Fruit fly (Drosophila melanogaster): ENCODE data around the gene CG15210.

Gene CG15210

dm6 chrX:10832369-10832768 is 6.7 kb upstream of the CG15210 start (continued):
- TF ChIP-seq CG16863 (GFP tag; optimal IDR thresholded peaks at IDR 0.05) = peak; percentile 50
- TF ChIP-seq CG1603 (tag; optimal IDR thresholded peaks at IDR 0.05) = peak; percentile 76
- TF ChIP-seq CG6175 (GFP tag; IDR thresholded peaks at IDR 0.05) = no peak; the same call in 2 of the 3 replicates
- TF ChIP-seq CG4360 (GFP tag; IDR thresholded peaks at IDR 0.05) = no peak
- no peak for TF ChIP-seq zen2 (GFP tag; IDR thresholded peaks at IDR 0.05; ENCODE audit: partially characterized antibody)
- no peak for TF ChIP-seq HLH4C (GFP tag; IDR thresholded peaks at IDR 0.05; ENCODE audit: partially characterized antibody)
- no peak for TF ChIP-seq CG6272 (GFP tag; IDR thresholded peaks at IDR 0.05)
- TF ChIP-seq Hey (tag; optimal IDR thresholded peaks at IDR 0.05) = no peak
- TF ChIP-seq stwl (tag; optimal IDR thresholded peaks at IDR 0.05) = peak; percentile 70
- peak; percentile 48 for TF ChIP-seq CG15514 (GFP tag; optimal IDR thresholded peaks at IDR 0.05)
- peak; percentile 53 for TF ChIP-seq CG15601 (tag; optimal IDR thresholded peaks at IDR 0.05)
- TF ChIP-seq CG10979 (tag; optimal IDR thresholded peaks at IDR 0.05) = peak; percentile 33
- peak; percentile 20 for TF ChIP-seq yki (optimal IDR thresholded peaks at IDR 0.05)
- no peak for TF ChIP-seq CG34224 (GFP tag; IDR thresholded peaks at IDR 0.05; ENCODE audit: partially characterized antibody)
- peak; percentile 32 for TF ChIP-seq p53 (GFP tag; optimal IDR thresholded peaks at IDR 0.05)
- TF ChIP-seq CG33557 (GFP tag; optimal IDR thresholded peaks at IDR 0.05) = peak; percentile 35
- TF ChIP-seq CG13894 (tag; optimal IDR thresholded peaks at IDR 0.05) = peak; percentile 35
- TF ChIP-seq CG15696 (tag; optimal IDR thresholded peaks at IDR 0.05) = peak; percentile 81
- peak; percentile 64; the same call in 2 of the 3 replicates for TF ChIP-seq tgo (GFP tag; IDR thresholded peaks at IDR 0.05)
- TF ChIP-seq CG6689 (GFP tag; IDR thresholded peaks at IDR 0.05) = no peak
- no peak for TF ChIP-seq dimm (GFP tag; IDR thresholded peaks at IDR 0.05)
- TF ChIP-seq CG2202 (tag; optimal IDR thresholded peaks at IDR 0.05) = no peak
- TF ChIP-seq hb (GFP tag; IDR thresholded peaks at IDR 0.05; ENCODE audit: partially characterized antibody) = no peak
- TF ChIP-seq CG7987 (GFP tag; optimal IDR thresholded peaks at IDR 0.05) = peak; percentile 57
- no peak for TF ChIP-seq fu2 (GFP tag; optimal IDR thresholded peaks at IDR 0.05)
- peak; percentile 95 for TF ChIP-seq CG11456 (GFP tag; IDR thresholded peaks at IDR 0.05)
- peak; percentile 77 for TF ChIP-seq slbo (GFP tag; IDR thresholded peaks at IDR 0.05)
- peak; percentile 81 for TF ChIP-seq CG5245 (GFP tag; optimal IDR thresholded peaks at IDR 0.05)
- peak; percentile 57; the same call in 1 of the 2 replicates for TF ChIP-seq CG10959 (GFP tag; IDR thresholded peaks at IDR 0.05)
- no peak for TF ChIP-seq Sin3A (optimal IDR thresholded peaks at IDR 0.05)
- peak; percentile 63; the same call in 1 of the 3 replicates for TF ChIP-seq CG34422 (GFP tag; IDR thresholded peaks at IDR 0.05)
- peak; percentile 35 for TF ChIP-seq ewg (GFP tag; optimal IDR thresholded peaks at IDR 0.05)
- TF ChIP-seq cwo (GFP tag; optimal IDR thresholded peaks at IDR 0.05) = no peak
- no peak for TF ChIP-seq grn (GFP tag; optimal IDR thresholded peaks at IDR 0.05)
- no peak for TF ChIP-seq pros (GFP tag; optimal IDR thresholded peaks at IDR 0.05)
- TF ChIP-seq Dad (GFP tag; optimal IDR thresholded peaks at IDR 0.05) = peak; percentile 25
- peak; percentile 28 for TF ChIP-seq CG17802 (tag; optimal IDR thresholded peaks at IDR 0.05)
- no peak for TF ChIP-seq NC2α (GFP tag; optimal IDR thresholded peaks at IDR 0.05)
- TF ChIP-seq CG32772 (GFP tag; IDR thresholded peaks at IDR 0.05) = peak; percentile 51
- peak; percentile 46 for TF ChIP-seq CG3281 (GFP tag; optimal IDR thresholded peaks at IDR 0.05)

- TF ChIP-seq kni (GFP tag; optimal IDR thresholded peaks at IDR 0.05) = peak; percentile 60
- no peak for TF ChIP-seq CG3838 (GFP tag; optimal IDR thresholded peaks at IDR 0.05)
- TF ChIP-seq nom (GFP tag; optimal IDR thresholded peaks at IDR 0.05) = no peak
- TF ChIP-seq Dfd (GFP tag; optimal IDR thresholded peaks at IDR 0.05) = peak in 1 of 2 experiments; percentile 91
- no peak for TF ChIP-seq CG3281 (GFP tag; optimal IDR thresholded peaks at IDR 0.05)
- peak; percentile 11 for TF ChIP-seq CG15479 (GFP tag; optimal IDR thresholded peaks at IDR 0.05)
- TF ChIP-seq nerfin-2 (GFP tag; IDR thresholded peaks at IDR 0.05; ENCODE audit: partially characterized antibody) = no peak
- no peak for TF ChIP-seq lov (optimal IDR thresholded peaks at IDR 0.05)
- TF ChIP-seq lov (GFP tag; IDR thresholded peaks at IDR 0.05) = no peak
- TF ChIP-seq chn (GFP tag; optimal IDR thresholded peaks at IDR 0.05) = no peak
- peak; percentile 99 for TF ChIP-seq Hr39 (optimal IDR thresholded peaks at IDR 0.05)
- no peak for TF ChIP-seq HmgZ (tag; optimal IDR thresholded peaks at IDR 0.05)
- no peak for TF ChIP-seq CG12391 (tag; optimal IDR thresholded peaks at IDR 0.05)
- peak; percentile 68 for TF ChIP-seq Med (GFP tag)
- TF ChIP-seq CG33213 (GFP tag; optimal IDR thresholded peaks at IDR 0.05) = no peak
Observed at dm6 chrX:10835631-10836030, 3.4 kb upstream of the CG15210 start.

All from whole organism, embryonic.